Worm (Caenorhabditis elegans): ENCODE measurements around the gene dhs-22.

dhs-22 gene

ce11 chrV:14460615-14461102 lies 39.4 kb upstream of the dhs-22 start, which contains the start of gene F08H9.2:
F08H9.2 (plus strand) TSS chrV:14460665.
- no peak for TF ChIP-seq bed-3 (GFP tag; optimal IDR thresholded peaks at IDR 0.05)
- no peak for TF ChIP-seq unc-62 (GFP tag; optimal IDR thresholded peaks at IDR 0.05)
- TF ChIP-seq elt-3 (tag; optimal IDR thresholded peaks at IDR 0.05): no peak
- no peak for TF ChIP-seq nhr-2 (tag; optimal IDR thresholded peaks at IDR 0.05)
- TF ChIP-seq sptf-1 (tag; optimal IDR thresholded peaks at IDR 0.05): no peak
- no peak for TF ChIP-seq nhr-76 (tag; optimal IDR thresholded peaks at IDR 0.05)
- TF ChIP-seq unc-120 (tag; optimal IDR thresholded peaks at IDR 0.05; ENCODE audit: poor library complexity, severe bottlenecking): no peak
- no peak for TF ChIP-seq mls-2 (tag; optimal IDR thresholded peaks at IDR 0.05)
- no peak for TF ChIP-seq ceh-39 (tag; optimal IDR thresholded peaks at IDR 0.05)

DNA sequence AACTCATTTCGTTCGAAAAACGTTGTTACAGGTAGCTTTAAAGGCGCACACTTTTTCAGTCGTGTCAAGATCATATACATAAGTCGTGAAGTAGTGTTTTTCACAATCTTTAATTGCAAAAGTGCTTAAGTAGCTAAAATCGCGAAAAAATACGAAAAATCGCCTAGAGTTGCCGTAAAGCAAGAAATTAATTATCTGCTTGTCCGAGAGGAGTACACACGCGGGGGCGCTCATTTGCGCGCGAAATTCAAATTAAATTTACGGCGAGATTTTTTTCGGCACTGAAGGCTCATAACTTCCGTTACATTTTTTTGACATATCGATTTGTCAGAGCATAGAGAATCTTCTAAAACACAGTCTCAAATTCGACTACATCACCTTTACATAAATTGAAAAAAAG lies 38.9 kb upstream of the dhs-22 start:
- no peak for TF ChIP-seq flh-1 (GFP tag; optimal IDR thresholded peaks at IDR 0.05)
- no peak for TF ChIP-seq lsy-2 (tag; optimal IDR thresholded peaks at IDR 0.05)

DNA sequence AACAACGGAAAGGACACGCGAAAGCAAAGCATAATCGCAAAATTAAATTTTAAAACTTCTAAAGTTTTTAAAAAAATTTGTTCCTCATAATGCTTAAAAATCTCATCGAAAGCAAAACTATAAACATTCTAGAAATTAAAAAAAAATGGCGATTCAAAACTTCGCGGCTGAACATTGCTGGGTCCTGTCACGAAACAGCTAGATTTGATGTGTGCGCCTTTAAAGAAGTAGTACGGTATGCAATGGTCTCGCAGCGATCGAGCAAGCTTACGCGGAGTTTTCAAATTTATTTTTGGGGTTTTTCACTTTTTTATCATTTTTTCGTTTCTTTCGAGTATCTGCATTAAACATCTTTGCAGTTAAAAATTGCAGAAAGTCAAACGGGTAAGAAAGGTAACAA lies 35.8 kb upstream of the dhs-22 start, which contains the start of gene coh-3:
coh-3 (plus strand) TSS at position 353 of the 400 bp plus-strand sequence.
- TF ChIP-seq sem-2 (GFP tag; optimal IDR thresholded peaks at IDR 0.05): no peak
- no peak for TF ChIP-seq drap-1 (GFP tag; optimal IDR thresholded peaks at IDR 0.05)
- no peak for TF ChIP-seq nhr-237 (tag; optimal IDR thresholded peaks at IDR 0.05)
- TF ChIP-seq blmp-1 (tag; optimal IDR thresholded peaks at IDR 0.05): no peak

- TF ChIP-seq lin-13 (tag; optimal IDR thresholded peaks at IDR 0.05) (peak; percentile 35), unc-62 (GFP tag; optimal IDR thresholded peaks at IDR 0.05) (no peak)
These were observed 35.4 kb upstream of the dhs-22 start, which contains the start of gene bmk-1 for ce11 chrV:14456626-14457025. bmk-1 (minus strand) TSS chrV:14456984.

DNA sequence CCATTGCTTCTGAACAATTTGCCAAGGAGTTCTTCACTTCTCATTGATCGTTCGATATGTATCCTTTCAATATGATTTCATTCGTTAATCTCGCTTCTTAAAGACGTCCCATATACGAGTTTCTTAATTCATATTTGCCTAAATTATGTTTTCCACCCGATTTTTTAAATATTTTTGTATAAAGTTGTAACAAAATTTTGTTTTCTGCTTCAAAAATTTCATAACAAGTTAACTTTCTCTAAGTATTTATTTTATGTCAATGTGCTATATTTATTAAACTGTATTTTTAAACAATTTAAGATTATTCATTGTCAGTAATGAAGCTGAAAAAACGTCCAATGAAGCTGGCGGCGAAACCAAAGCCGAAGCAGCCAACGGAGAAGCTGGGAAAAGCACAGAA lies 28.2 kb upstream of the dhs-22 start, which contains the start of gene F23B12.7:
F23B12.7 (plus strand) TSS at position 301 of the 400 bp plus-strand sequence.
- no peak for TF ChIP-seq sptf-1 (tag; optimal IDR thresholded peaks at IDR 0.05)
- no peak for TF ChIP-seq unc-120 (tag; optimal IDR thresholded peaks at IDR 0.05; ENCODE audit: poor library complexity, severe bottlenecking)
- TF ChIP-seq ceh-43 (GFP tag; optimal IDR thresholded peaks at IDR 0.05): no peak
- TF ChIP-seq bed-3 (GFP tag; optimal IDR thresholded peaks at IDR 0.05): no peak
- TF ChIP-seq nhr-76 (tag; optimal IDR thresholded peaks at IDR 0.05): no peak
- no peak for TF ChIP-seq tbx-8 (GFP tag; optimal IDR thresholded peaks at IDR 0.05)
- TF ChIP-seq mep-1 (tag; optimal IDR thresholded peaks at IDR 0.05): no peak
- no peak for TF ChIP-seq lsy-2 (tag; optimal IDR thresholded peaks at IDR 0.05)
- no peak for TF ChIP-seq mls-2 (tag; optimal IDR thresholded peaks at IDR 0.05)
- no peak for TF ChIP-seq pha-4 (tag; optimal IDR thresholded peaks at IDR 0.05)

- TF ChIP-seq unc-62 (GFP tag; optimal IDR thresholded peaks at IDR 0.05): no peak
- TF ChIP-seq drap-1 (GFP tag; optimal IDR thresholded peaks at IDR 0.05): no peak
- no peak for TF ChIP-seq mls-2 (tag; optimal IDR thresholded peaks at IDR 0.05)
- no peak for TF ChIP-seq mab-5 (tag; optimal IDR thresholded peaks at IDR 0.05)
- no peak for TF ChIP-seq ceh-83 (GFP tag; optimal IDR thresholded peaks at IDR 0.05)
- no peak for TF ChIP-seq sem-2 (GFP tag; optimal IDR thresholded peaks at IDR 0.05)
- no peak for TF ChIP-seq elt-1 (tag; optimal IDR thresholded peaks at IDR 0.05; ENCODE audit: borderline replicate concordance, insufficient read depth)
- TF ChIP-seq pha-4 (tag; optimal IDR thresholded peaks at IDR 0.05): no peak
- TF ChIP-seq ceh-39 (tag; optimal IDR thresholded peaks at IDR 0.05): no peak
- TF ChIP-seq unc-120 (tag; optimal IDR thresholded peaks at IDR 0.05; ENCODE audit: poor library complexity, severe bottlenecking): no peak
- TF ChIP-seq M03D4.4 (tag; optimal IDR thresholded peaks at IDR 0.05): no peak
- TF ChIP-seq ceh-43 (GFP tag; optimal IDR thresholded peaks at IDR 0.05): no peak
- TF ChIP-seq hlh-1 (tag; optimal IDR thresholded peaks at IDR 0.05): no peak
- TF ChIP-seq nhr-2 (tag; optimal IDR thresholded peaks at IDR 0.05): no peak
- TF ChIP-seq nhr-12 (tag; optimal IDR thresholded peaks at IDR 0.05): no peak
- TF ChIP-seq ces-1 (GFP tag; optimal IDR thresholded peaks at IDR 0.05): no peak
These were observed 27.4 kb upstream of the dhs-22 start for ce11 chrV:14448669-14449068.

- TF ChIP-seq ceh-39 (tag; optimal IDR thresholded peaks at IDR 0.05) (no peak), mls-2 (tag; optimal IDR thresholded peaks at IDR 0.05) (no peak), snpc-4 (tag; optimal IDR thresholded peaks at IDR 0.05) (no peak), mab-5 (tag; optimal IDR thresholded peaks at IDR 0.05) (no peak), cnd-1 (tag; optimal IDR thresholded peaks at IDR 0.05) (no peak), ceh-83 (GFP tag; optimal IDR thresholded peaks at IDR 0.05) (no peak), elt-1 (tag; optimal IDR thresholded peaks at IDR 0.05; ENCODE audit: borderline replicate concordance, insufficient read depth) (no peak), ham-2 (GFP tag; optimal IDR thresholded peaks at IDR 0.05) (no peak)
These were observed 26.1 kb upstream of the dhs-22 start, which contains the start of the genes dlat-1 and fntb-1 for ce11 chrV:14447240-14447763. dlat-1 (minus strand) TSS chrV:14447290. fntb-1 (plus strand) TSS chrV:14447651.
